Fruit fly (Drosophila melanogaster) whole organism, pupa: ENCODE data around the gene CG43902.

Source experiments
- CG10348 ChIP-seq: fragments of 200-800 bp; sonication (Bioruptor generic); IDR thresholded peaks from 2 replicates; pipeline ENCODE4 v1.3.6; 2022; ENCODE audit warnings: missing biosample characterization, missing genetic modification characterization
- CG12605 ChIP-seq: fragments of 200-800 bp; sonication (Bioruptor generic); IDR thresholded peaks from 2 replicates; pipeline ENCODE4 v1.3.6; 2022; ENCODE audit warnings: missing biosample characterization, missing genetic modification characterization
- CG13204 ChIP-seq: fragments of 200-800 bp; sonication (Bioruptor generic); optimal IDR thresholded peaks from 2 replicates; lab custom pipeline; 2018; ENCODE audit warnings: missing biosample characterization, mild to moderate bottlenecking, missing genetic modification characterization, moderate library complexity
- CG14655 ChIP-seq: fragments of 200-800 bp; sonication (Bioruptor generic); optimal IDR thresholded peaks from 3 replicates; lab custom pipeline; 2017; ENCODE audit warnings: mild to moderate bottlenecking, missing biosample characterization, missing genetic modification reagents, missing genetic modification characterization
- CG15710 ChIP-seq: fragments of 200-800 bp; sonication (Bioruptor generic); optimal IDR thresholded peaks from 2 replicates; lab custom pipeline; 2018; ENCODE audit warnings: missing biosample characterization, mild to moderate bottlenecking, missing genetic modification characterization, moderate library complexity
- CG17806 ChIP-seq: fragments of 200-800 bp; sonication (Bioruptor generic); optimal IDR thresholded peaks from 2 replicates; lab custom pipeline; 2018; ENCODE audit warnings: missing biosample characterization, mild to moderate bottlenecking, missing genetic modification characterization, moderate library complexity
- CG32121 ChIP-seq: fragments of 200-800 bp; sonication (Bioruptor generic); IDR thresholded peaks from 2 replicates; pipeline ENCODE4 v1.3.6; 2022; ENCODE audit warnings: missing biosample characterization, missing genetic modification characterization
- CG34367 ChIP-seq: fragments of 200-800 bp; sonication (Bioruptor generic); optimal IDR thresholded peaks from 2 replicates; lab custom pipeline; 2018; ENCODE audit warnings: missing biosample characterization, mild to moderate bottlenecking, missing genetic modification characterization
- CG4496 ChIP-seq: fragments of 200-800 bp; sonication (Bioruptor generic); IDR thresholded peaks from 3 replicates; pipeline ENCODE4 v1.3.6; 2022; ENCODE audit warnings: missing biosample characterization, missing genetic modification characterization
- CG8159 ChIP-seq: fragments of 200-800 bp; sonication (Bioruptor generic); optimal IDR thresholded peaks from 3 replicates; lab custom pipeline; 2018; ENCODE audit warnings: missing biosample characterization, mild to moderate bottlenecking, missing genetic modification characterization, moderate library complexity
- CG8301 ChIP-seq: fragments of 200-800 bp; sonication (Bioruptor generic); optimal IDR thresholded peaks from 2 replicates; lab custom pipeline; 2018; ENCODE audit warnings: missing biosample characterization, mild to moderate bottlenecking, missing genetic modification characterization
- CG9948 ChIP-seq: fragments of 200-800 bp; sonication (Bioruptor generic); optimal IDR thresholded peaks from 2 replicates; lab custom pipeline; 2018; ENCODE audit warnings: missing biosample characterization, mild to moderate bottlenecking, missing genetic modification characterization, moderate library complexity
- D1 ChIP-seq: fragments of 200-800 bp; sonication (Bioruptor generic); optimal IDR thresholded peaks from 2 replicates; lab custom pipeline; 2018; ENCODE audit warnings: missing biosample characterization, mild to moderate bottlenecking, missing genetic modification characterization, moderate library complexity
- EcR ChIP-seq: fragments of 200-800 bp; sonication (Bioruptor generic); optimal IDR thresholded peaks from 3 replicates; lab custom pipeline; 2019; ENCODE audit warnings: missing biosample characterization, missing genetic modification characterization, mild to moderate bottlenecking, moderate library complexity, missing genetic modification reagents
- Ets98B ChIP-seq: fragments of 200-800 bp; sonication (Bioruptor generic); IDR thresholded peaks from 2 replicates; pipeline ENCODE4 v1.3.6; 2022; ENCODE audit warnings: missing biosample characterization, missing genetic modification characterization
- Pif1A ChIP-seq: fragments of 200-800 bp; sonication (Bioruptor generic); optimal IDR thresholded peaks from 3 replicates; lab custom pipeline; 2016; ENCODE audit warnings: missing biosample characterization, missing genetic modification characterization
- Pif1B ChIP-seq: fragments of 200-800 bp; sonication (Bioruptor generic); optimal IDR thresholded peaks from 3 replicates; lab custom pipeline; 2016; ENCODE audit warnings: missing biosample characterization, missing genetic modification characterization
- Snoo ChIP-seq: fragments of 200-800 bp; sonication (Bioruptor generic); optimal IDR thresholded peaks from 3 replicates; lab custom pipeline; 2017; ENCODE audit warnings: missing biosample characterization, mild to moderate bottlenecking, missing genetic modification characterization, inconsistent platforms
- fd96Ca ChIP-seq: fragments of 200-800 bp; sonication (Bioruptor generic); IDR thresholded peaks from 3 replicates; pipeline ENCODE4 v1.3.6; 2022; ENCODE audit warnings: missing biosample characterization, missing genetic modification characterization
- gl ChIP-seq: fragments of 200-800 bp; sonication (Bioruptor generic); optimal IDR thresholded peaks from 2 replicates; lab custom pipeline; 2018; ENCODE audit warnings: missing biosample characterization, mild to moderate bottlenecking, missing genetic modification characterization
- rn ChIP-seq: fragments of 200-800 bp; sonication (Bioruptor generic); IDR thresholded peaks from 2 replicates; pipeline ENCODE4 v1.3.6; 2022; ENCODE audit warnings: missing biosample characterization, missing genetic modification characterization

CG43902 gene

dm6 chrX:10210317-10210873 lies 52.2 kb downstream of the CG43902 start:
- TF ChIP-seq CG9948 (tag; lab: Kevin White, UChicago) = peak; percentile 24
- TF ChIP-seq CG34367 (tag; lab: Kevin White, UChicago) = peak; percentile 17
- peak; percentile 51 for TF ChIP-seq CG12605
- no peak for TF ChIP-seq rn (GFP tag; lab: Robert Waterston, UW)
- no peak for TF ChIP-seq EcR (GFP tag; lab: Kevin White, UChicago)
- peak; percentile 56; the same call in 1 of the 3 replicates for TF ChIP-seq CG4496
- no peak for TF ChIP-seq Pif1A (GFP tag; lab: Kevin White, UChicago)
- peak; percentile 49 for TF ChIP-seq CG14655 (GFP tag; lab: Kevin White, UChicago)
- peak; percentile 23 for TF ChIP-seq CG17806 (tag; lab: Kevin White, UChicago)
- TF ChIP-seq CG32121 (GFP tag; lab: Robert Waterston, UW) = peak; percentile 66
- TF ChIP-seq CG15710 (tag; lab: Kevin White, UChicago) = peak; percentile 7
- TF ChIP-seq CG8301 (tag; lab: Kevin White, UChicago) = peak; percentile 59
- TF ChIP-seq Ets98B (GFP tag; lab: Robert Waterston, UW) = peak; percentile 63
- peak; percentile 27 for TF ChIP-seq CG8159 (tag; lab: Kevin White, UChicago)
- peak; percentile 78 for TF ChIP-seq fd96Ca (GFP tag; lab: Robert Waterston, UW)
- 0 out of 2 replicates have a peak, but pooled peaks have one; percentile 15 for TF ChIP-seq CG10348 (GFP tag; lab: Robert Waterston, UW)
- TF ChIP-seq, all 21 proteins: peak for 13

dm6 chrX:10211128-10211914 lies 53.1 kb downstream of the CG43902 start:
- peak; percentile 70 for TF ChIP-seq CG15710 (tag; lab: Kevin White, UChicago)
- peak; percentile 67 for TF ChIP-seq CG34367 (tag; lab: Kevin White, UChicago)
- TF ChIP-seq D1 = peak; percentile 59
- peak; percentile 36; the same call in 1 of the 2 replicates for TF ChIP-seq rn (GFP tag; lab: Robert Waterston, UW)
- peak; percentile 87 for TF ChIP-seq Snoo (tag; lab: Kevin White, UChicago)
- peak; percentile 69 for TF ChIP-seq CG32121 (GFP tag; lab: Robert Waterston, UW)
- peak; percentile 23 for TF ChIP-seq gl (tag; lab: Kevin White, UChicago)
- peak; percentile 80 for TF ChIP-seq CG8159 (tag; lab: Kevin White, UChicago)
- TF ChIP-seq CG17806 (tag; lab: Kevin White, UChicago) = peak; percentile 76
- TF ChIP-seq Ets98B (GFP tag; lab: Robert Waterston, UW) = peak; percentile 54; the same call in 1 of the 2 replicates
- no peak for TF ChIP-seq fd96Ca (GFP tag; lab: Robert Waterston, UW)
- TF ChIP-seq CG12605 = peak; percentile 69
- TF ChIP-seq Pif1A (GFP tag; lab: Kevin White, UChicago) = peak; percentile 78
- TF ChIP-seq CG4496 = peak; percentile 83; the same call in 2 of the 3 replicates
- peak; percentile 79 for TF ChIP-seq CG9948 (tag; lab: Kevin White, UChicago)
- peak; percentile 99 for TF ChIP-seq EcR (GFP tag; lab: Kevin White, UChicago)
- no peak for TF ChIP-seq CG13204 (GFP tag; lab: Kevin White, UChicago)
- no peak for TF ChIP-seq CG10348 (GFP tag; lab: Robert Waterston, UW)
- peak; percentile 83 for TF ChIP-seq Pif1B (GFP tag; lab: Kevin White, UChicago)
- TF ChIP-seq CG14655 (GFP tag; lab: Kevin White, UChicago) = peak; percentile 94
- TF ChIP-seq CG8301 (tag; lab: Kevin White, UChicago) = peak; percentile 88

- no peak for TF ChIP-seq CG17806 (tag; lab: Kevin White, UChicago)
- no peak for TF ChIP-seq Pif1B (GFP tag; lab: Kevin White, UChicago)
- TF ChIP-seq CG8159 (tag; lab: Kevin White, UChicago) = no peak
- TF ChIP-seq EcR (GFP tag; lab: Kevin White, UChicago) = no peak
- TF ChIP-seq fd96Ca (GFP tag; lab: Robert Waterston, UW) = no peak
- TF ChIP-seq D1 = no peak
- TF ChIP-seq CG4496 = no peak
- TF ChIP-seq Snoo (tag; lab: Kevin White, UChicago) = no peak
- no peak for TF ChIP-seq CG15710 (tag; lab: Kevin White, UChicago)
- no peak for TF ChIP-seq CG13204 (GFP tag; lab: Kevin White, UChicago)
- TF ChIP-seq CG32121 (GFP tag; lab: Robert Waterston, UW) = no peak
- no peak for TF ChIP-seq CG8301 (tag; lab: Kevin White, UChicago)
- TF ChIP-seq gl (tag; lab: Kevin White, UChicago) = no peak
- no peak for TF ChIP-seq CG14655 (GFP tag; lab: Kevin White, UChicago)
- no peak for TF ChIP-seq Pif1A (GFP tag; lab: Kevin White, UChicago)
- no peak for TF ChIP-seq CG12605
- TF ChIP-seq CG10348 (GFP tag; lab: Robert Waterston, UW) = no peak
- no peak for TF ChIP-seq rn (GFP tag; lab: Robert Waterston, UW)
- no peak for TF ChIP-seq CG34367 (tag; lab: Kevin White, UChicago)
Observed at dm6 chrX:10212118-10212517, 53.9 kb downstream of the CG43902 start, which contains the start of gene Ypel. Gene Ypel, minus strand, starts transcription at chrX:10212374.

dm6 chrX:10212687-10213329 lies 54.6 kb downstream of the CG43902 start, which contains the start of gene ATPsyndelta:
Gene ATPsyndelta, plus strand, starts transcription at chrX:10212970.
- no peak for TF ChIP-seq Pif1B (GFP tag; lab: Kevin White, UChicago)
- no peak for TF ChIP-seq Pif1A (GFP tag; lab: Kevin White, UChicago)
- no peak for TF ChIP-seq CG4496
- no peak for TF ChIP-seq Ets98B (GFP tag; lab: Robert Waterston, UW)
- no peak for TF ChIP-seq CG9948 (tag; lab: Kevin White, UChicago)
- no peak for TF ChIP-seq CG8301 (tag; lab: Kevin White, UChicago)
- TF ChIP-seq CG17806 (tag; lab: Kevin White, UChicago) = no peak
